Worm (Caenorhabditis elegans) whole organism, L3 larva: ENCODE data around the gene atgp-2.

Experiments used
- aly-2 ChIP-seq: fragments of 150-350 bp; optimal IDR thresholded peaks from 2 replicates; lab custom pipeline; 2014; ENCODE audit warnings: missing biosample characterization, missing genetic modification characterization
- nhr-11 ChIP-seq: fragments of 150-350 bp; optimal IDR thresholded peaks from 2 replicates; lab custom pipeline; 2014; ENCODE audit warnings: missing biosample characterization, missing genetic modification characterization
- ztf-4 ChIP-seq: fragments of 150-350 bp; optimal IDR thresholded peaks from 2 replicates; lab custom pipeline; 2014; ENCODE audit warnings: missing biosample characterization, missing genetic modification characterization

The atgp-2 gene

ce11 chrII:14592629-14593028 is 51.3 kb downstream of the atgp-2 start:
- TF ChIP-seq nhr-11 (peak; percentile 86), ztf-4 (tag; lab: Kevin White, UChicago) (no peak)

- TF ChIP-seq aly-2 (tag; lab: Kevin White, UChicago) (no peak), nhr-11 (peak; percentile 11)
Observed at ce11 chrII:14591699-14592098, 52.2 kb downstream of the atgp-2 start, which contains the start of gene C01G12.7. C01G12.7 (minus strand) TSS chrII:14591893.
